Fruit fly (Drosophila melanogaster) whole organism, pupa: ENCODE measurements around the gene CG14453.
A peak's percentile ranks its signal among the peaks of the same experiment; 100 is the strongest.

Experiments
- CG10348 ChIP-seq: fragments of 200-800 bp; sonication (Bioruptor generic); IDR thresholded peaks from 2 replicates; pipeline ENCODE4 v1.3.6; 2022; ENCODE audit warnings: missing biosample characterization, missing genetic modification characterization
- CG12605 ChIP-seq: fragments of 200-800 bp; sonication (Bioruptor generic); IDR thresholded peaks from 2 replicates; pipeline ENCODE4 v1.3.6; 2022; ENCODE audit warnings: missing biosample characterization, missing genetic modification characterization
- CG14655 ChIP-seq: fragments of 200-800 bp; sonication (Bioruptor generic); optimal IDR thresholded peaks from 3 replicates; lab custom pipeline; 2017; ENCODE audit warnings: mild to moderate bottlenecking, missing biosample characterization, missing genetic modification reagents, missing genetic modification characterization
- CG15710 ChIP-seq: fragments of 200-800 bp; sonication (Bioruptor generic); optimal IDR thresholded peaks from 2 replicates; lab custom pipeline; 2018; ENCODE audit warnings: missing biosample characterization, mild to moderate bottlenecking, missing genetic modification characterization, moderate library complexity
- CG17806 ChIP-seq: fragments of 200-800 bp; sonication (Bioruptor generic); optimal IDR thresholded peaks from 2 replicates; lab custom pipeline; 2018; ENCODE audit warnings: missing biosample characterization, mild to moderate bottlenecking, missing genetic modification characterization, moderate library complexity
- CG34367 ChIP-seq: fragments of 200-800 bp; sonication (Bioruptor generic); optimal IDR thresholded peaks from 2 replicates; lab custom pipeline; 2018; ENCODE audit warnings: missing biosample characterization, mild to moderate bottlenecking, missing genetic modification characterization
- CG4496 ChIP-seq: fragments of 200-800 bp; sonication (Bioruptor generic); IDR thresholded peaks from 3 replicates; pipeline ENCODE4 v1.3.6; 2022; ENCODE audit warnings: missing biosample characterization, missing genetic modification characterization
- CG8301 ChIP-seq: fragments of 200-800 bp; sonication (Bioruptor generic); optimal IDR thresholded peaks from 2 replicates; lab custom pipeline; 2018; ENCODE audit warnings: missing biosample characterization, mild to moderate bottlenecking, missing genetic modification characterization
- CG9948 ChIP-seq: fragments of 200-800 bp; sonication (Bioruptor generic); optimal IDR thresholded peaks from 2 replicates; lab custom pipeline; 2018; ENCODE audit warnings: missing biosample characterization, mild to moderate bottlenecking, missing genetic modification characterization, moderate library complexity
- D1 ChIP-seq: fragments of 200-800 bp; sonication (Bioruptor generic); optimal IDR thresholded peaks from 2 replicates; lab custom pipeline; 2018; ENCODE audit warnings: missing biosample characterization, mild to moderate bottlenecking, missing genetic modification characterization, moderate library complexity
- Pif1A ChIP-seq: fragments of 200-800 bp; sonication (Bioruptor generic); optimal IDR thresholded peaks from 3 replicates; lab custom pipeline; 2016; ENCODE audit warnings: missing biosample characterization, missing genetic modification characterization
- Snoo ChIP-seq: fragments of 200-800 bp; sonication (Bioruptor generic); optimal IDR thresholded peaks from 3 replicates; lab custom pipeline; 2017; ENCODE audit warnings: missing biosample characterization, mild to moderate bottlenecking, missing genetic modification characterization, inconsistent platforms

- TF ChIP-seq D1 (tag; lab: Kevin White, UChicago) (no peak), CG15710 (no peak), CG34367 (no peak), Pif1A (GFP tag; lab: Kevin White, UChicago) (no peak), Snoo (tag; lab: Kevin White, UChicago) (no peak), CG12605 (GFP tag; lab: Robert Waterston, UW) (no peak), CG8301 (no peak), CG4496 (peak; percentile 74; the same call in 2 of the 3 replicates), CG14655 (no peak), CG17806 (tag; lab: Kevin White, UChicago) (no peak), CG9948 (tag; lab: Kevin White, UChicago) (no peak), CG10348 (GFP tag; lab: Robert Waterston, UW) (no peak)
These were observed 48.2 kb downstream of the CG14453 start for dm6 chr3L:22742121-22742531.
